Worm (Caenorhabditis elegans): Measurements from ENCODE around the gene str-12.

The str-12 gene

DNA sequence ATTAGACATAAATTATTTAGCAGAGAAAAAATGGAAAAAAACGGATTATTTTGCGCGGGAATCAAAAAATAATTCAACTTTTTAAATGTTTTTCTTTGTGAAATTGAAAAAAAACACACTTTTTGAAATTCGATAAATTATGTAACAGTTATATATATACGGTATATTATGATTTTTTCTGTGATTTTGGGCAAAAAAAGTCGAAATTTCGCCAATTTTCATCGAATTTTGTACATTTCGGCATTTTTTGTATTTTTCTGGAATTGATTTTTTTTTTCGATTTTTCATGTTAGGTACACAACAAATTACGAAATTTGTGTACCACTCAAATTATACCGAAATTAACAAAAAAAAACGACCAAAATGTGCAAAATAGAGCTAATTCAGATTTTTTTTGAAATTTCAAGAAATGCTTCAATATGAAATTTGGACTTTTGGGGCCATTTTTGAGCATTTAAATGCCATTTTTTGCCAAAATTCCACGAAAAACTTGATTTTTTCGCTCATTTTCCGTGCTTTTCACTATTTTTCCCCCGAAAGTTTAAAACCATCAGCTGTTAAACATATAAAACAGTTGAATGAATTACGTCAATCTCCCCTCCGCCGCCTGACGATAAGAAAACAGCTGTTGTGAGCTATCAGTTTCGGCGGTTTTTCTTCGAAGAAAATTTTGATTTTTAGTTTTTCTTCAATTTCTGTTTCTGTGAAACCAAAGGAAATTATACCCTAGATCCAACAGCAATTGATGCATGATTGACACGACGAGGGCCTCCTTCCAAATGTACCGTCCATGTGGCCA is 47.8 kb downstream of the str-12 start:
- TF ChIP-seq med-1 (GFP tag; optimal IDR thresholded peaks at IDR 0.05; ENCODE audit: insufficient read depth): no peak
- TF ChIP-seq ztf-29 (GFP tag; IDR thresholded peaks at IDR 0.05): no peak
- no peak for TF ChIP-seq tab-1 (GFP tag; IDR thresholded peaks at IDR 0.05)
- TF ChIP-seq ref-1 (GFP tag; conservative IDR thresholded peaks at IDR 0.05): no peak
- no peak for TF ChIP-seq flt-1 (GFP tag; IDR thresholded peaks at IDR 0.05)
- no peak for TF ChIP-seq klf-2 (GFP tag; conservative IDR thresholded peaks at IDR 0.05)
- no peak for TF ChIP-seq T22C8.4 (GFP tag; IDR thresholded peaks at IDR 0.05)
- TF ChIP-seq cog-1 (tag; optimal IDR thresholded peaks at IDR 0.05): no peak
- TF ChIP-seq ztf-23 (GFP tag; IDR thresholded peaks at IDR 0.05): no peak

DNA sequence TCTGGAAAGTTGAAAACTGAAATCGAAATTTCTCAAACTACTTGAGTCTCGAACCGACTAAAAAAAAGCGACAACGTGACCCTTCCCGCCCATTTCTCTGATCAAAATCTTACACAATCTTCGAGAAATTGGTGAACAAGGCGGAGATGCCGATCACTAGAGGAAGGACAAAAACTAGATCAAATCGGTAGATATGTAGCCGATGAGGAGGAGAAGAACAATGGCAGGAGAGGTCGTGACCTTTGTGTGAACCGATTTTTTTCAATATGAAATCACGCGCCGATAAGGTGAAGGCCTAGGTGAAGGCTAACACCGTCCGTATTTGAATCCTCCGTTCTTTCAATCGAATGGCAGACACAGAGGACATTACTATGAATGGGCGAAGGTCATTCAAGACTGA is 50.3 kb downstream of the str-12 start:
- TF ChIP-seq cog-1 (tag; optimal IDR thresholded peaks at IDR 0.05) (no peak), tab-1 (GFP tag; IDR thresholded peaks at IDR 0.05) (no peak), ref-1 (GFP tag; conservative IDR thresholded peaks at IDR 0.05) (no peak), ztf-29 (GFP tag; IDR thresholded peaks at IDR 0.05) (no peak), med-1 (GFP tag; optimal IDR thresholded peaks at IDR 0.05; ENCODE audit: insufficient read depth) (no peak), klf-2 (GFP tag; conservative IDR thresholded peaks at IDR 0.05) (no peak), flt-1 (GFP tag; IDR thresholded peaks at IDR 0.05) (no peak), ztf-23 (GFP tag; IDR thresholded peaks at IDR 0.05) (no peak), T22C8.4 (GFP tag; IDR thresholded peaks at IDR 0.05) (no peak)

DNA sequence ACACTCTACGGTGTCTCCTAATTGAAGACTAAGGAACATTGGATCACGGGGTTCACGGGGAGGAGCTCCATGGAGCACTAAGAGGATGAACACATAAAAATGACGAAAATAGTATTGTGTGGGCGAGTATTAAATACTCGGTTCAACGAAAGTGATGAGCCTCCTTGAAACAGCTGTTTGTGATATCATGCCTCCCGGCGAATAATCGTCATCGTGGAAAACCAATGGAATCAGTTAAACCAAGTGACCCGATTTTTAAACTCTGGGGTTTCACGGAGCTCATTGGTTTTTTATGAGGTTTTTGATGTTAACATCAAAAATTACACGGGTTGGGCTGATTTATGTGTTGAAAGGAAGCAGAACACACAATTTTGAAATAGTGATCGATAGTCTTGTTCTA is 50.9 kb downstream of the str-12 start:
- no peak for TF ChIP-seq ztf-29 (GFP tag; IDR thresholded peaks at IDR 0.05)
- TF ChIP-seq cog-1 (tag; optimal IDR thresholded peaks at IDR 0.05): no peak
- TF ChIP-seq flt-1 (GFP tag; IDR thresholded peaks at IDR 0.05): no peak
- no peak for TF ChIP-seq T22C8.4 (GFP tag; IDR thresholded peaks at IDR 0.05)
- no peak for TF ChIP-seq ztf-23 (GFP tag; IDR thresholded peaks at IDR 0.05)
- no peak for TF ChIP-seq med-1 (GFP tag; optimal IDR thresholded peaks at IDR 0.05; ENCODE audit: insufficient read depth)
- no peak for TF ChIP-seq tab-1 (GFP tag; IDR thresholded peaks at IDR 0.05)
- no peak for TF ChIP-seq klf-2 (GFP tag; conservative IDR thresholded peaks at IDR 0.05)
- TF ChIP-seq ref-1 (GFP tag; conservative IDR thresholded peaks at IDR 0.05): no peak

Measured in whole organism, midembryonic.